Worm (Caenorhabditis elegans): ENCODE data around the gene F58B4.3.

DNA sequence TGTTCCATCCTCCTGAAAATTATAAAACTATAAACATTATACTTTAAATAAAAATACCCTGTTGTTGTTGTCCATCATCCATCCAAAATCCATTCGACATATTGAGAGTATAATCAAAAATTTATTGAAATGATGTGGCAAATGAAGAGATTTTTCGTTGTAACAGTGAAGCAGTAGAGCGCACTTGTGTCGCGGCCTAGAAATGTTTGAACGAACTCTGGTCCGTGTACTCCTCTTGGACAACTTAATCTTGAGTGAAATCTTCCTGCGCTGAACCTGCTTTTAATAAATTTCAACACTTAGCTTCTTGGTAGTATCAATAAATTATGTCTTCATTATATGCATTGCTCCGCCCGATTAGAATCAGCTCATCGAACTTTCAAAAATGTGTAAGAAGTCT lies 35.0 kb upstream of the F58B4.3 start, which contains the start of the genes F32D8.14 and F32D8.5:
- TF ChIP-seq nhr-12 (tag; optimal IDR thresholded peaks at IDR 0.05) (no peak), nhr-237 (tag; optimal IDR thresholded peaks at IDR 0.05) (peak; percentile 69), ceh-83 (GFP tag; optimal IDR thresholded peaks at IDR 0.05) (no peak), mls-2 (tag; optimal IDR thresholded peaks at IDR 0.05) (no peak), ceh-43 (GFP tag; optimal IDR thresholded peaks at IDR 0.05) (no peak), ztf-11 (tag; optimal IDR thresholded peaks at IDR 0.05) (no peak), nhr-76 (tag; optimal IDR thresholded peaks at IDR 0.05) (no peak), lsy-2 (tag; optimal IDR thresholded peaks at IDR 0.05) (peak; percentile 53)
